Fruit fly (Drosophila melanogaster) whole organism, embryonic: ENCODE measurements around the gene CG17163.

Experiments
- ATbp ChIP-seq: fragments of 200-800 bp; sonication (Bioruptor generic); optimal IDR thresholded peaks from 2 replicates; lab custom pipeline; 2017; ENCODE audit warnings: missing biosample characterization, mild to moderate bottlenecking, missing genetic modification characterization, missing genetic modification reagents
- Abd-B ChIP-seq: fragments of 200-800 bp; sonication (Bioruptor generic); optimal IDR thresholded peaks from 2 replicates; lab custom pipeline; 2018; ENCODE audit warnings: missing biosample characterization, mild to moderate bottlenecking, missing genetic modification characterization, moderate library complexity
- BEAF-32 ChIP-seq: fragments of 200-800 bp; sonication (Bioruptor generic); optimal IDR thresholded peaks from 3 replicates; lab custom pipeline; 2017; ENCODE audit warnings: missing biosample characterization, missing genetic modification characterization, mild to moderate bottlenecking, moderate library complexity, missing genetic modification reagents
- CG11696 ChIP-seq: fragments of 200-800 bp; sonication (Bioruptor generic); IDR thresholded peaks from 2 replicates; pipeline ENCODE4 v1.3.6; 2022; ENCODE audit warnings: missing biosample characterization, missing genetic modification characterization
- CG12219 ChIP-seq: fragments of 200-800 bp; sonication (Bioruptor generic); optimal IDR thresholded peaks from 3 replicates; lab custom pipeline; 2018; ENCODE audit warnings: missing biosample characterization, mild to moderate bottlenecking, missing genetic modification characterization
- CG1233 ChIP-seq: fragments of 200-800 bp; sonication (Bioruptor generic); optimal IDR thresholded peaks from 4 replicates; lab custom pipeline; 2018; ENCODE audit warnings: missing biosample characterization, mild to moderate bottlenecking, missing genetic modification characterization
- CG12659 ChIP-seq: fragments of 200-800 bp; sonication (Bioruptor generic); optimal IDR thresholded peaks from 3 replicates; lab custom pipeline; 2017; ENCODE audit warnings: mild to moderate bottlenecking, missing biosample characterization, missing genetic modification reagents, missing genetic modification characterization
- CG13123 ChIP-seq: fragments of 200-800 bp; sonication (Bioruptor generic); optimal IDR thresholded peaks from 2 replicates; lab custom pipeline; 2016; ENCODE audit warnings: missing biosample characterization, missing genetic modification characterization
- CG14710 ChIP-seq: fragments of 200-800 bp; sonication (Bioruptor generic); optimal IDR thresholded peaks from 3 replicates; lab custom pipeline; 2019; ENCODE audit warnings: missing biosample characterization, mild to moderate bottlenecking, missing genetic modification characterization, moderate library complexity
- CG15514 ChIP-seq: fragments of 200-800 bp; sonication (Bioruptor generic); optimal IDR thresholded peaks from 3 replicates; lab custom pipeline; 2017; ENCODE audit warnings: missing biosample characterization, missing genetic modification characterization, mild to moderate bottlenecking, moderate library complexity, missing genetic modification reagents
- CG2116 ChIP-seq: fragments of 200-800 bp; sonication (Bioruptor generic); optimal IDR thresholded peaks from 3 replicates; lab custom pipeline; 2018; ENCODE audit warnings: missing biosample characterization, mild to moderate bottlenecking, missing genetic modification characterization
- CG2875 ChIP-seq: fragments of 200-800 bp; sonication (Bioruptor generic); optimal IDR thresholded peaks from 2 replicates; lab custom pipeline; 2017; ENCODE audit warnings: missing biosample characterization, mild to moderate bottlenecking, missing genetic modification characterization, missing genetic modification reagents
- CG32532 ChIP-seq: fragments of 200-800 bp; sonication (Bioruptor generic); IDR thresholded peaks from 2 replicates; pipeline ENCODE4 v1.3.6; 2022; ENCODE audit warnings: missing biosample characterization, missing genetic modification characterization
- CG33213 ChIP-seq: fragments of 200-800 bp; sonication (Bioruptor generic); optimal IDR thresholded peaks from 3 replicates; lab custom pipeline; 2016; ENCODE audit warnings: missing biosample characterization, missing genetic modification characterization
- CG3995 ChIP-seq: fragments of 200-800 bp; sonication (Bioruptor generic); optimal IDR thresholded peaks from 3 replicates; lab custom pipeline; 2016; ENCODE audit warnings: missing biosample characterization, missing genetic modification characterization
- CG4617 ChIP-seq: fragments of 200-800 bp; sonication (Bioruptor generic); optimal IDR thresholded peaks from 3 replicates; lab custom pipeline; 2016; ENCODE audit warnings: missing biosample characterization, missing genetic modification characterization, borderline replicate concordance
- CG7963 ChIP-seq: fragments of 200-800 bp; sonication (Bioruptor generic); IDR thresholded peaks from 3 replicates; pipeline ENCODE4 v1.3.6; 2022; ENCODE audit warnings: missing biosample characterization, missing genetic modification characterization; ENCODE audit not compliant: partially characterized antibody
- CTCF ChIP-seq: fragments of 200-800 bp; sonication (Bioruptor generic); optimal IDR thresholded peaks from 2 replicates; lab custom pipeline; 2017; ENCODE audit warnings: missing biosample characterization, mild to moderate bottlenecking, missing genetic modification characterization, moderate library complexity
- CoRest ChIP-seq: fragments of 200-800 bp; sonication (Bioruptor generic); optimal IDR thresholded peaks from 3 replicates; lab custom pipeline; 2018; ENCODE audit warnings: missing biosample characterization, mild to moderate bottlenecking, missing genetic modification characterization, moderate library complexity
- Dip2 ChIP-seq: fragments of 200-800 bp; sonication (Bioruptor generic); IDR thresholded peaks from 2 replicates; pipeline ENCODE4 v1.3.6; 2022; ENCODE audit warnings: missing biosample characterization, missing genetic modification characterization
- Dll ChIP-seq: fragments of 200-800 bp; sonication (Bioruptor generic); IDR thresholded peaks from 4 replicates; pipeline ENCODE4 v1.3.6; 2022; ENCODE audit warnings: missing biosample characterization, missing genetic modification characterization; ENCODE audit not compliant: partially characterized antibody
- Doc3 ChIP-seq: fragments of 200-800 bp; sonication (Bioruptor generic); IDR thresholded peaks from 3 replicates; pipeline ENCODE4 v1.3.6; 2022; ENCODE audit warnings: missing biosample characterization, missing genetic modification characterization; ENCODE audit not compliant: partially characterized antibody
- E2f2 ChIP-seq: fragments of 200-800 bp; sonication (Bioruptor generic); IDR thresholded peaks from 2 replicates; pipeline ENCODE4 v1.3.6; 2022; ENCODE audit warnings: missing biosample characterization, missing genetic modification characterization
- Gug ChIP-seq: fragments of 200-800 bp; sonication (Bioruptor generic); IDR thresholded peaks from 4 replicates; pipeline ENCODE4 v1.3.6; 2022; ENCODE audit warnings: missing biosample characterization, missing genetic modification characterization
- Hsf ChIP-seq: fragments of 200-800 bp; sonication (Bioruptor generic); optimal IDR thresholded peaks from 3 replicates; lab custom pipeline; 2016; ENCODE audit warnings: missing biosample characterization, missing genetic modification characterization
- Lhr ChIP-seq: fragments of 200-800 bp; sonication (Bioruptor generic); optimal IDR thresholded peaks from 3 replicates; lab custom pipeline; 2017; ENCODE audit warnings: mild to moderate bottlenecking, missing biosample characterization, missing genetic modification reagents, missing genetic modification characterization
- Lim3 ChIP-seq: fragments of 200-800 bp; sonication (Bioruptor generic); IDR thresholded peaks from 2 replicates; pipeline ENCODE4 v1.3.6; 2022; ENCODE audit warnings: missing biosample characterization, missing genetic modification characterization
- Opbp ChIP-seq: fragments of 200-800 bp; sonication (Bioruptor generic); IDR thresholded peaks from 3 replicates; pipeline ENCODE4 v1.3.6; 2022; ENCODE audit warnings: missing biosample characterization, missing genetic modification characterization; ENCODE audit not compliant: partially characterized antibody
- Side ChIP-seq: fragments of 200-800 bp; sonication (Bioruptor generic); optimal IDR thresholded peaks from 2 replicates; lab custom pipeline; 2016; ENCODE audit warnings: missing biosample characterization, missing genetic modification characterization
- Six4 ChIP-seq: fragments of 200-800 bp; sonication (Bioruptor generic); optimal IDR thresholded peaks from 2 replicates; lab custom pipeline; 2016; ENCODE audit warnings: missing biosample characterization, missing genetic modification characterization
- Ssrp ChIP-seq: fragments of 200-800 bp; sonication (Bioruptor generic); optimal IDR thresholded peaks from 2 replicates; lab custom pipeline; 2018; ENCODE audit warnings: missing biosample characterization, mild to moderate bottlenecking, missing genetic modification characterization, moderate library complexity
- Trl ChIP-seq, 3 experiments: fragments of >200 bp in 2 of 3; fragments of 200-800 bp in 1 of 3; sonication (Bioruptor generic) in 1 of 3; optimal IDR thresholded peaks; 2 replicates in 1 of 3; 3 replicates in 2 of 3; lab custom pipeline; 2016 to 2017; ENCODE audit warnings: missing biosample characterization in 1 of 3, missing genetic modification characterization in 1 of 3
- Xbp1 ChIP-seq: fragments of 200-800 bp; sonication (Bioruptor generic); optimal IDR thresholded peaks from 3 replicates; lab custom pipeline; 2016; ENCODE audit warnings: missing biosample characterization, mild to moderate bottlenecking, missing genetic modification characterization
- ato ChIP-seq: fragments of 200-800 bp; sonication (Bioruptor generic); IDR thresholded peaks from 2 replicates; pipeline ENCODE4 v1.3.6; 2022; ENCODE audit warnings: missing biosample characterization, missing genetic modification characterization; ENCODE audit not compliant: partially characterized antibody
- bbx ChIP-seq: fragments of 200-800 bp; sonication (Bioruptor generic); IDR thresholded peaks from 2 replicates; pipeline ENCODE4 v1.3.6; 2022; ENCODE audit warnings: missing biosample characterization, missing genetic modification characterization; ENCODE audit not compliant: partially characterized antibody
- croc ChIP-seq: fragments of 200-800 bp; sonication (Bioruptor generic); conservative IDR thresholded peaks from 3 replicates; pipeline ENCODE4 v1.3.6; 2022; ENCODE audit warnings: missing biosample characterization, missing genetic modification characterization
- ems ChIP-seq: fragments of 200-800 bp; sonication (Bioruptor generic); optimal IDR thresholded peaks from 3 replicates; lab custom pipeline; 2016; ENCODE audit warnings: missing biosample characterization, missing genetic modification characterization
- gcm ChIP-seq: fragments of 200-800 bp; sonication (Bioruptor generic); optimal IDR thresholded peaks from 2 replicates; lab custom pipeline; 2019; ENCODE audit warnings: missing biosample characterization, mild to moderate bottlenecking, missing genetic modification characterization, moderate library complexity
- gfzf ChIP-seq: fragments of 200-800 bp; sonication (Bioruptor generic); optimal IDR thresholded peaks from 2 replicates; lab custom pipeline; 2016; ENCODE audit warnings: missing biosample characterization, mild to moderate bottlenecking, missing genetic modification characterization, moderate library complexity
- hbn ChIP-seq: fragments of 200-800 bp; sonication (Bioruptor generic); IDR thresholded peaks from 2 replicates; pipeline ENCODE4 v1.3.6; 2022; ENCODE audit warnings: missing biosample characterization, missing genetic modification characterization; ENCODE audit not compliant: partially characterized antibody
- hkb ChIP-seq, 2 experiments: fragments of 200-800 bp in 1 of 2; fragments of >200 bp in 1 of 2; sonication (Bioruptor generic) in 1 of 2; IDR thresholded peaks in 1 of 2; optimal IDR thresholded peaks in 1 of 2; 2 replicates each; pipeline versions ENCODE4 v1.3.6 to Lab custom; 2017 to 2022; ENCODE audit warnings: missing biosample characterization in 1 of 2, missing genetic modification characterization in 1 of 2
- maf-S ChIP-seq: fragments of 200-800 bp; sonication (Bioruptor generic); optimal IDR thresholded peaks from 2 replicates; lab custom pipeline; 2016; ENCODE audit warnings: missing biosample characterization, missing genetic modification characterization
- mld ChIP-seq: fragments of 200-800 bp; sonication (Bioruptor generic); IDR thresholded peaks from 3 replicates; pipeline ENCODE4 v1.3.6; 2022; ENCODE audit warnings: missing biosample characterization, missing genetic modification characterization; ENCODE audit not compliant: partially characterized antibody
- nerfin-2 ChIP-seq: fragments of 200-800 bp; sonication (Bioruptor generic); IDR thresholded peaks from 2 replicates; pipeline ENCODE4 v1.3.6; 2022; ENCODE audit warnings: missing biosample characterization, missing genetic modification characterization; ENCODE audit not compliant: partially characterized antibody
- sc ChIP-seq, 3 experiments: fragments of >200 bp in 2 of 3; fragments of 200-800 bp in 1 of 3; sonication (Bioruptor generic) in 1 of 3; optimal IDR thresholded peaks; 2 replicates in 2 of 3; 3 replicates in 1 of 3; lab custom pipeline; 2017; ENCODE audit warnings: mild to moderate bottlenecking in 1 of 3, missing biosample characterization in 1 of 3, missing genetic modification characterization in 1 of 3, missing genetic modification reagents in 1 of 3
- sisA ChIP-seq: fragments of 200-800 bp; sonication (Bioruptor generic); IDR thresholded peaks from 2 replicates; pipeline ENCODE4 v1.3.6; 2022; ENCODE audit warnings: missing biosample characterization, missing genetic modification characterization
- tna ChIP-seq: fragments of 200-800 bp; sonication (Bioruptor generic); IDR thresholded peaks from 2 replicates; pipeline ENCODE4 v1.3.6; 2022; ENCODE audit warnings: missing biosample characterization, missing genetic modification characterization; ENCODE audit not compliant: partially characterized antibody
- vnd ChIP-seq: fragments of 200-800 bp; sonication (Bioruptor generic); IDR thresholded peaks from 3 replicates; pipeline ENCODE4 v1.3.6; 2022; ENCODE audit warnings: missing biosample characterization, missing genetic modification characterization; ENCODE audit not compliant: partially characterized antibody

The CG17163 gene

dm6 chrX:23105692-23106091, 23.2 kb upstream of the CG17163 start, which contains the start of gene ATbp (continued):
- TF ChIP-seq Hsf (GFP tag; lab: Kevin White, UChicago) (peak; percentile 18), CG14710 (tag; lab: Kevin White, UChicago) (peak; percentile 40), CG11696 (no peak), Lhr (GFP tag; lab: Kevin White, UChicago) (peak; percentile 24), ato (GFP tag; lab: Robert Waterston, UW) (peak; percentile 81), sc (optimal IDR thresholded peaks at IDR 0.05; lab: Kevin White, UChicago) (no peak), sc (GFP tag; optimal IDR thresholded peaks at IDR 0.05; lab: Kevin White, UChicago) (no peak), CTCF (GFP tag; lab: Kevin White, UChicago) (peak; percentile 2), CG7963 (GFP tag; lab: Robert Waterston, UW) (peak; percentile 91), Opbp (GFP tag; lab: Robert Waterston, UW) (peak; percentile 93), mld (GFP tag; lab: Robert Waterston, UW) (peak; percentile 85), CG12219 (GFP tag; lab: Kevin White, UChicago) (no peak), Lim3 (no peak), ATbp (GFP tag; lab: Kevin White, UChicago) (no peak), hkb (optimal IDR thresholded peaks at IDR 0.05; lab: Kevin White, UChicago) (no peak), hkb (GFP tag; IDR thresholded peaks at IDR 0.05; lab: Robert Waterston, UW) (no peak), Doc3 (peak; percentile 89), sisA (GFP tag; lab: Robert Waterston, UW) (no peak), nerfin-2 (peak; percentile 90), maf-S (no peak), CG12659 (GFP tag; lab: Kevin White, UChicago) (peak; percentile 7), Dip2 (GFP tag; lab: Robert Waterston, UW) (no peak), Trl (optimal IDR thresholded peaks at IDR 0.05; lab: Kevin White, UChicago) (no peak), Trl (GFP tag; optimal IDR thresholded peaks at IDR 0.05; lab: Kevin White, UChicago) (no peak), Side (no peak), CG3995 (GFP tag; lab: Kevin White, UChicago) (peak; percentile 92), CG1233 (no peak), Ssrp (tag; lab: Kevin White, UChicago) (no peak), CG15514 (peak; percentile 38), bbx (GFP tag; lab: Robert Waterston, UW) (peak; percentile 89), tna (GFP tag; lab: Robert Waterston, UW) (peak; percentile 85), hbn (GFP tag; lab: Robert Waterston, UW) (peak; percentile 81), Gug (GFP tag; lab: Robert Waterston, UW) (peak; percentile 35; the same call in 1 of the 4 replicates), Dll (GFP tag; lab: Robert Waterston, UW) (peak; percentile 89), CG2116 (GFP tag; lab: Kevin White, UChicago) (peak; percentile 67), vnd (GFP tag; lab: Robert Waterston, UW) (peak; percentile 97), CG13123 (GFP tag; lab: Kevin White, UChicago) (no peak), ems (GFP tag; lab: Kevin White, UChicago) (no peak), CoRest (peak; percentile 54), Abd-B (peak; percentile 77), croc (GFP tag; lab: Robert Waterston, UW) (no peak), gfzf (GFP tag; lab: Kevin White, UChicago) (peak; percentile 20), E2f2 (GFP tag; lab: Robert Waterston, UW) (0 out of 2 replicates have a peak, but pooled peaks have one; percentile 22), CG2875 (GFP tag; lab: Kevin White, UChicago) (no peak), CG32532 (GFP tag; lab: Robert Waterston, UW) (peak; percentile 19; the same call in 1 of the 2 replicates), CG4617 (GFP tag; lab: Kevin White, UChicago) (peak; percentile 35), BEAF-32 (GFP tag; lab: Kevin White, UChicago) (peak; percentile 91), gcm (no peak), Xbp1 (GFP tag; lab: Kevin White, UChicago) (peak; percentile 1), Six4 (GFP tag; lab: Kevin White, UChicago) (no peak), CG33213 (no peak)
